Worm (Caenorhabditis elegans) whole organism, L4 larva: ENCODE measurements around the gene akap-1.

Source experiments
- D1046.2 ChIP-seq: fragments of 200-800 bp; sonication (Bioruptor generic); IDR thresholded peaks from 2 replicates; pipeline ENCODE4 v1.3.6; 2022; ENCODE audit warnings: missing genetic modification characterization, missing compliant biosample characterization
- F10B5.3 ChIP-seq: sonication (generic microtip); optimal IDR thresholded peaks from 2 replicates; lab custom pipeline; 2016; ENCODE audit warnings: mild to moderate bottlenecking, missing genetic modification characterization, missing compliant biosample characterization
- F44E2.7 ChIP-seq: fragments of 200-800 bp; sonication (Bioruptor generic); IDR thresholded peaks from 2 replicates; pipeline ENCODE4 v2.1.2; 2022; ENCODE audit warnings: missing genetic modification characterization, missing compliant biosample characterization
- R02D3.7 ChIP-seq: fragments of 150-350 bp; sonication (generic microtip); optimal IDR thresholded peaks from 3 replicates; lab custom pipeline; 2014; ENCODE audit warnings: missing biosample characterization, missing genetic modification characterization
- T20F7.1 ChIP-seq: fragments of 200-800 bp; sonication (Bioruptor generic); optimal IDR thresholded peaks from 2 replicates; lab custom pipeline; 2018; ENCODE audit warnings: mild to moderate bottlenecking, missing genetic modification characterization, missing compliant biosample characterization
- Y105C5A.15 ChIP-seq: fragments of 200-800 bp; sonication (Bioruptor generic); IDR thresholded peaks from 2 replicates; pipeline ENCODE4 v1.3.6; 2022; ENCODE audit warnings: missing genetic modification characterization, missing compliant biosample characterization
- Y48G9A.11 ChIP-seq: fragments of 200-800 bp; sonication (Bioruptor generic); IDR thresholded peaks from 2 replicates; pipeline ENCODE4 v1.3.6; 2022; ENCODE audit warnings: missing genetic modification reagents, missing genetic modification characterization, missing compliant biosample characterization
- Y5F2A.4 ChIP-seq: fragments of 200-800 bp; sonication (Bioruptor generic); optimal IDR thresholded peaks from 2 replicates; lab custom pipeline; 2018; ENCODE audit warnings: mild to moderate bottlenecking, missing genetic modification characterization, missing compliant biosample characterization
- Y75B8A.6 ChIP-seq: fragments of 200-800 bp; sonication (Bioruptor generic); IDR thresholded peaks from 2 replicates; pipeline ENCODE4 v1.3.6; 2022; ENCODE audit warnings: missing genetic modification reagents, missing genetic modification characterization, missing compliant biosample characterization
- aha-1 ChIP-seq: fragments of 150-350 bp; peaks from one replicate; lab custom pipeline; 2014; ENCODE audit warnings: missing biosample characterization, missing genetic modification characterization
- aly-2 ChIP-seq: sonication (generic microtip); optimal IDR thresholded peaks from 2 replicates; lab custom pipeline; 2018; ENCODE audit warnings: missing biosample characterization, missing genetic modification characterization
- ceh-28 ChIP-seq: fragments of 150-350 bp; optimal IDR thresholded peaks from 2 replicates; lab custom pipeline; 2014; ENCODE audit warnings: missing biosample characterization, missing genetic modification reagents, missing genetic modification characterization
- ceh-62 ChIP-seq: sonication (generic microtip); optimal IDR thresholded peaks from 2 replicates; lab custom pipeline; 2017; ENCODE audit warnings: missing biosample characterization, missing genetic modification characterization
- ctbp-1 ChIP-seq: fragments of 200-800 bp; sonication (Bioruptor generic); IDR thresholded peaks from 2 replicates; pipeline ENCODE4 v1.3.6; 2022; ENCODE audit warnings: missing genetic modification reagents, missing genetic modification characterization, missing compliant biosample characterization
- daf-19 ChIP-seq: fragments of 200-800 bp; sonication (Bioruptor generic); conservative IDR thresholded peaks from 2 replicates; pipeline ENCODE4 v1.3.6; 2022; ENCODE audit warnings: missing genetic modification characterization, missing compliant biosample characterization
- daf-8 ChIP-seq: fragments of 200-800 bp; sonication (Bioruptor generic); IDR thresholded peaks from 2 replicates; pipeline ENCODE4 v1.3.6; 2022; ENCODE audit warnings: missing genetic modification characterization, missing compliant biosample characterization
- dmd-6 ChIP-seq: fragments of 200-800 bp; sonication (Bioruptor generic); IDR thresholded peaks from 2 replicates; pipeline ENCODE4 v1.3.6; 2022; ENCODE audit warnings: missing genetic modification reagents, missing genetic modification characterization, missing compliant biosample characterization
- dmd-8 ChIP-seq: fragments of 200-800 bp; sonication (Bioruptor generic); IDR thresholded peaks from 2 replicates; pipeline ENCODE4 v1.3.6; 2022; ENCODE audit warnings: missing genetic modification characterization, missing compliant biosample characterization
- dmd-9 ChIP-seq: fragments of 200-800 bp; sonication (Bioruptor generic); IDR thresholded peaks from 2 replicates; pipeline ENCODE4 v1.3.6; 2022; ENCODE audit warnings: missing genetic modification reagents, missing genetic modification characterization, missing compliant biosample characterization
- dpl-1 ChIP-seq: fragments of 150-350 bp; optimal IDR thresholded peaks from 2 replicates; lab custom pipeline; 2014; ENCODE audit warnings: missing biosample characterization, missing genetic modification reagents, missing genetic modification characterization
- fos-1 ChIP-seq: fragments of 150-350 bp; optimal IDR thresholded peaks from 2 replicates; lab custom pipeline; 2014; ENCODE audit warnings: missing biosample characterization, missing genetic modification characterization
- gei-8 ChIP-seq: fragments of 200-800 bp; sonication (Bioruptor generic); optimal IDR thresholded peaks from 2 replicates; lab custom pipeline; 2018; ENCODE audit warnings: mild to moderate bottlenecking, missing genetic modification characterization, missing compliant biosample characterization
- hif-1 ChIP-seq, 2 experiments: sonication (generic microtip); optimal IDR thresholded peaks; 2 replicates each; lab custom pipeline; 2016 to 2017; ENCODE audit warnings: missing compliant biosample characterization in 2 of 2, missing genetic modification characterization in 2 of 2, missing genetic modification reagents in 2 of 2, missing genotype in 2 of 2, mild to moderate bottlenecking in 1 of 2
- hlh-11 ChIP-seq: fragments of 200-800 bp; sonication (Bioruptor generic); optimal IDR thresholded peaks from 2 replicates; lab custom pipeline; 2018; ENCODE audit warnings: mild to moderate bottlenecking, missing genetic modification characterization, missing compliant biosample characterization
- hlh-30 ChIP-seq: sonication (generic microtip); optimal IDR thresholded peaks from 2 replicates; lab custom pipeline; 2017; ENCODE audit warnings: antibody characterized with exemption, mild to moderate bottlenecking, missing genetic modification characterization, missing compliant biosample characterization; ENCODE audit not compliant: insufficient read depth
- jun-1 ChIP-seq: fragments of 150-350 bp; optimal IDR thresholded peaks from 2 replicates; lab custom pipeline; 2014; ENCODE audit warnings: missing biosample characterization, missing genetic modification reagents, missing genetic modification characterization
- lin-13 ChIP-seq: fragments of 150-350 bp; optimal IDR thresholded peaks from 2 replicates; lab custom pipeline; 2014; ENCODE audit warnings: missing biosample characterization, missing genetic modification reagents, missing genetic modification characterization
- lin-15B ChIP-seq: fragments of 150-350 bp; sonication (generic microtip); optimal IDR thresholded peaks from 3 replicates; lab custom pipeline; 2014; ENCODE audit warnings: missing biosample characterization, missing genetic modification characterization
- lin-38 ChIP-seq: fragments of 200-800 bp; sonication (Bioruptor generic); IDR thresholded peaks from 2 replicates; pipeline ENCODE4 v1.3.6; 2022; ENCODE audit warnings: missing genetic modification reagents, missing genetic modification characterization, missing compliant biosample characterization
- lsy-2 ChIP-seq, 2 experiments: fragments of 150-350 bp in 1 of 2; sonication (generic microtip) in 1 of 2; optimal IDR thresholded peaks; 2 replicates each; lab custom pipeline; 2014 to 2017; ENCODE audit warnings: missing biosample characterization in 2 of 2, missing genetic modification characterization in 2 of 2
- mdl-1 ChIP-seq, 2 experiments: fragments of 150-350 bp in 1 of 2; sonication (generic microtip) in 1 of 2; optimal IDR thresholded peaks; 2 replicates each; lab custom pipeline; 2014 to 2017; ENCODE audit warnings: missing biosample characterization in 2 of 2, missing genetic modification characterization in 2 of 2
- mes-2 ChIP-seq: sonication (generic microtip); optimal IDR thresholded peaks from 2 replicates; lab custom pipeline; 2016; ENCODE audit warnings: missing genotype, mild to moderate bottlenecking, missing genetic modification characterization, missing compliant biosample characterization; ENCODE audit not compliant: poor library complexity, severe bottlenecking
- mxl-2 ChIP-seq: fragments of 200-800 bp; sonication (Bioruptor generic); conservative IDR thresholded peaks from 2 replicates; pipeline ENCODE4 v1.3.6; 2022; ENCODE audit warnings: missing genetic modification reagents, missing genetic modification characterization, missing compliant biosample characterization
- mxl-3 ChIP-seq: fragments of 200-800 bp; sonication (Bioruptor generic); optimal IDR thresholded peaks from 2 replicates; lab custom pipeline; 2018; ENCODE audit warnings: mild to moderate bottlenecking, missing genetic modification characterization, missing compliant biosample characterization
- nhr-111 ChIP-seq: fragments of 200-800 bp; sonication (Bioruptor generic); optimal IDR thresholded peaks from 2 replicates; lab custom pipeline; 2018; ENCODE audit warnings: mild to moderate bottlenecking, missing genetic modification characterization, missing compliant biosample characterization
- nhr-237 ChIP-seq: sonication (generic microtip); optimal IDR thresholded peaks from 2 replicates; lab custom pipeline; 2017; ENCODE audit warnings: missing biosample characterization, missing genetic modification characterization
- nhr-42 ChIP-seq: fragments of 200-800 bp; sonication (Bioruptor generic); IDR thresholded peaks from 2 replicates; pipeline ENCODE4 v1.3.6; 2022; ENCODE audit warnings: missing genetic modification characterization, missing compliant biosample characterization
- nhr-76 ChIP-seq: fragments of 150-350 bp; optimal IDR thresholded peaks from 2 replicates; lab custom pipeline; 2014; ENCODE audit warnings: missing biosample characterization, missing genetic modification characterization
- pqm-1 ChIP-seq: sonication (generic microtip); optimal IDR thresholded peaks from 2 replicates; lab custom pipeline; 2017; ENCODE audit warnings: missing biosample characterization, missing genetic modification characterization
- rbr-2 ChIP-seq: sonication (generic microtip); optimal IDR thresholded peaks from 2 replicates; lab custom pipeline; 2016; ENCODE audit warnings: missing genotype, missing genetic modification characterization, missing compliant biosample characterization
- set-16 ChIP-seq: fragments of 200-800 bp; sonication (Bioruptor generic); IDR thresholded peaks from 2 replicates; pipeline ENCODE4 v1.3.6; 2022; ENCODE audit warnings: missing genetic modification reagents, missing genetic modification characterization, missing compliant biosample characterization
- snpc-1.2 ChIP-seq: fragments of 200-800 bp; sonication (Bioruptor generic); IDR thresholded peaks from 2 replicates; pipeline ENCODE4 v1.3.6; 2022; ENCODE audit warnings: missing genetic modification reagents, missing genetic modification characterization, missing compliant biosample characterization
- spr-3 ChIP-seq: fragments of 200-800 bp; sonication (Bioruptor generic); optimal IDR thresholded peaks from 2 replicates; lab custom pipeline; 2018; ENCODE audit warnings: mild to moderate bottlenecking, missing genetic modification characterization, missing compliant biosample characterization
- tag-97 ChIP-seq: fragments of 200-800 bp; sonication (Bioruptor generic); IDR thresholded peaks from 2 replicates; pipeline ENCODE4 v1.3.6; 2022; ENCODE audit warnings: missing genetic modification characterization, missing compliant biosample characterization
- tra-1 ChIP-seq: fragments of 200-800 bp; sonication (Bioruptor generic); IDR thresholded peaks from 2 replicates; pipeline ENCODE4 v1.3.6; 2022; ENCODE audit warnings: missing genetic modification reagents, missing genetic modification characterization, missing compliant biosample characterization
- unc-62 ChIP-seq, 3 experiments: fragments of 150-350 bp in 1 of 3; sonication (generic microtip); optimal IDR thresholded peaks in 2 of 3; peaks in 1 of 3; 1 replicate in 1 of 3; 2 replicates in 2 of 3; lab custom pipeline; 2014 to 2017; ENCODE audit warnings: missing biosample characterization in 3 of 3, missing genetic modification characterization in 3 of 3, missing genetic modification reagents in 3 of 3, missing genotype in 1 of 3
- vab-7 ChIP-seq: fragments of 200-800 bp; sonication (Bioruptor generic); IDR thresholded peaks from 2 replicates; pipeline ENCODE4 v1.3.6; 2022; ENCODE audit warnings: missing genetic modification reagents, missing genetic modification characterization, missing compliant biosample characterization
- zag-1 ChIP-seq: fragments of 150-350 bp; optimal IDR thresholded peaks from 2 replicates; lab custom pipeline; 2014; ENCODE audit warnings: missing biosample characterization, missing genetic modification characterization
- zfp-2 ChIP-seq: sonication (generic microtip); optimal IDR thresholded peaks from 2 replicates; lab custom pipeline; 2016; ENCODE audit warnings: mild to moderate bottlenecking, missing genetic modification characterization, missing compliant biosample characterization
- zip-11 ChIP-seq: fragments of 200-800 bp; sonication (Bioruptor generic); IDR thresholded peaks from 2 replicates; pipeline ENCODE4 v1.3.6; 2022; ENCODE audit warnings: missing genetic modification characterization, missing compliant biosample characterization
- zip-2 ChIP-seq: fragments of 150-350 bp; optimal IDR thresholded peaks from 2 replicates; lab custom pipeline; 2014; ENCODE audit warnings: missing biosample characterization, missing genetic modification characterization
- ztf-11 ChIP-seq: fragments of 150-350 bp; optimal IDR thresholded peaks from 2 replicates; lab custom pipeline; 2014; ENCODE audit warnings: missing biosample characterization, missing genetic modification characterization

The akap-1 gene

ce11 chrIII:6360114-6360513, 6.9 kb downstream of the akap-1 start:
- TF ChIP-seq mxl-2 (GFP tag; lab: Robert Waterston, UW) (no peak), dpl-1 (GFP tag; lab: Kevin White, UChicago) (no peak), lsy-2 (tag; optimal IDR thresholded peaks at IDR 0.05; lab: Kevin White, UChicago) (peak in 1 of 2 experiments; percentile 31), ceh-62 (tag; lab: Kevin White, UChicago) (no peak), spr-3 (no peak), daf-19 (GFP tag; lab: Robert Waterston, UW) (no peak), mdl-1 (tag; optimal IDR thresholded peaks at IDR 0.05; lab: Kevin White, UChicago) (peak in 1 of 2 experiments; percentile 12), zip-11 (GFP tag; lab: Robert Waterston, UW) (no peak), hlh-30 (tag; lab: Kevin White, UChicago) (peak; percentile 52), T20F7.1 (GFP tag; lab: Kevin White, UChicago) (no peak), mxl-3 (GFP tag; lab: Kevin White, UChicago) (peak; percentile 62), lin-15B (tag; lab: Kevin White, UChicago) (no peak), hlh-11 (tag; lab: Kevin White, UChicago) (peak; percentile 72), dmd-8 (GFP tag; lab: Robert Waterston, UW) (no peak), ztf-11 (tag; lab: Kevin White, UChicago) (no peak), Y48G9A.11 (GFP tag; lab: Robert Waterston, UW) (no peak), nhr-111 (GFP tag; lab: Kevin White, UChicago) (no peak), tra-1 (GFP tag; lab: Robert Waterston, UW) (0 out of 2 replicates have a peak, but pooled peaks have one; percentile 41), nhr-237 (tag; lab: Kevin White, UChicago) (no peak), tag-97 (GFP tag; lab: Robert Waterston, UW) (no peak), nhr-42 (GFP tag; lab: Robert Waterston, UW) (no peak), gei-8 (no peak), rbr-2 (tag; lab: Kevin White, UChicago) (no peak), vab-7 (GFP tag; lab: Robert Waterston, UW) (no peak), zip-2 (tag; lab: Kevin White, UChicago) (no peak), ceh-28 (tag; lab: Kevin White, UChicago) (no peak), F44E2.7 (no peak), fos-1 (tag; lab: Kevin White, UChicago) (no peak), D1046.2 (GFP tag; lab: Robert Waterston, UW) (no peak), daf-8 (no peak), R02D3.7 (tag; lab: Kevin White, UChicago) (no peak), dmd-9 (no peak), Y75B8A.6 (GFP tag; lab: Robert Waterston, UW) (no peak), pqm-1 (tag; lab: Kevin White, UChicago) (no peak), aha-1 (tag; lab: Kevin White, UChicago) (peak; percentile 96), mes-2 (tag; lab: Kevin White, UChicago) (peak; percentile 1), zfp-2 (tag; lab: Kevin White, UChicago) (no peak), lin-13 (GFP tag; lab: Kevin White, UChicago) (no peak), aly-2 (tag; lab: Kevin White, UChicago) (no peak), hif-1 (tag; optimal IDR thresholded peaks at IDR 0.05; lab: Kevin White, UChicago) (no peak), zag-1 (tag; lab: Kevin White, UChicago) (no peak), ctbp-1 (GFP tag; lab: Robert Waterston, UW) (no peak), F10B5.3 (no peak), jun-1 (tag; lab: Kevin White, UChicago) (no peak), lin-38 (GFP tag; lab: Robert Waterston, UW) (no peak), snpc-1.2 (GFP tag; lab: Robert Waterston, UW) (no peak), set-16 (no peak), nhr-76 (tag; lab: Kevin White, UChicago) (peak; percentile 38), dmd-6 (peak; percentile 57), Y105C5A.15 (GFP tag; lab: Robert Waterston, UW) (no peak), unc-62 (GFP tag; optimal IDR thresholded peaks at IDR 0.05 in 1 of 2; lab: Kevin White, UChicago) (peak in 1 of 2 experiments; percentile 96), unc-62 (tag; optimal IDR thresholded peaks at IDR 0.05; lab: Kevin White, UChicago) (no peak), Y5F2A.4 (GFP tag; lab: Kevin White, UChicago) (no peak)
